Worm (Caenorhabditis elegans) whole organism, L1 larva: ENCODE results near the gene F47B10.3.

Experiments
- Y116A8C.19 ChIP-seq: sonication (generic microtip); optimal IDR thresholded peaks from 2 replicates; lab custom pipeline; 2016; ENCODE audit warnings: missing compliant biosample characterization, missing genetic modification characterization, borderline replicate concordance
- alr-1 ChIP-seq: fragments of 200-800 bp; sonication (Bioruptor generic); optimal IDR thresholded peaks from 2 replicates; lab custom pipeline; 2018; ENCODE audit warnings: borderline replicate concordance, mild to moderate bottlenecking, missing genetic modification characterization, missing compliant biosample characterization
- nhr-12 ChIP-seq: sonication (generic microtip); optimal IDR thresholded peaks from 2 replicates; lab custom pipeline; 2017; ENCODE audit warnings: missing biosample characterization, missing genetic modification characterization

ce11 chrX:10870137-10870536 lies 21.9 kb upstream of the F47B10.3 start, which contains the start of gene pgp-7:
- TF ChIP-seq nhr-12 (tag; lab: Kevin White, UChicago) (no peak), Y116A8C.19 (tag; lab: Kevin White, UChicago) (no peak), alr-1 (tag; lab: Kevin White, UChicago) (no peak)
